Worm (Caenorhabditis elegans): Measurements from ENCODE around the gene ceh-58.

The ceh-58 gene

DNA sequence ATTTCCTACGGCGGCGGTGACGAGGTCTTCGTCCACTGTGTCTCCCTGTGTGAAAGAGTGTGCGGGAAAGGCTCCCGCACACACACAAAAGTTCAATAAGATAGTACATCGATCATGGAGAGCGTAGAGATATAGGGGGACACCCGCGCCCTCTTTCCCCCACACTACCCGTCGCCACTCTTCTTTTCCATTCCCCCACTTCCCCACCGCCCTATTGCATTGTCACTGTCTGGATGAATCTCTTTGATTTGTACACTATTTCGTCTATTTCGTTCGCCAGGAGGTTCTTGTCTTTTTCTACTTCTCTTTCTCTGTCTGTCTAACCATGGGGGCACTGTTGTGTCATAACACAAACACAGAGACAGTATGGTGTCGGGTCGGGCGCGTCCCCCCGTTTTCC lies 12.8 kb upstream of the ceh-58 start (continued):
- TF ChIP-seq hmg-1.2 (GFP tag; IDR thresholded peaks at IDR 0.05) = peak; percentile 65; the same call in 1 of the 2 replicates
- no peak for TF ChIP-seq bed-1 (GFP tag; IDR thresholded peaks at IDR 0.05)
- peak; percentile 8 for TF ChIP-seq gei-17 (GFP tag; optimal IDR thresholded peaks at IDR 0.05)
- no peak for TF ChIP-seq F55B11.4 (tag; optimal IDR thresholded peaks at IDR 0.05; ENCODE audit: borderline replicate concordance, insufficient read depth)
- no peak for TF ChIP-seq nhr-90 (tag; optimal IDR thresholded peaks at IDR 0.05)
- TF ChIP-seq Y67H2A.10 (GFP tag; conservative IDR thresholded peaks at IDR 0.05) = no peak
- TF ChIP-seq F23B12.7 (tag; optimal IDR thresholded peaks at IDR 0.05; ENCODE audit: insufficient read depth) = no peak
- no peak for TF ChIP-seq ceh-58 (GFP tag; IDR thresholded peaks at IDR 0.05)
- no peak for TF ChIP-seq sea-2 (GFP tag; IDR thresholded peaks at IDR 0.05)
- TF ChIP-seq D2030.7 (GFP tag; IDR thresholded peaks at IDR 0.05) = no peak
- no peak for TF ChIP-seq attf-6 (GFP tag; IDR thresholded peaks at IDR 0.05)
- no peak for TF ChIP-seq ztf-28 (GFP tag; IDR thresholded peaks at IDR 0.05)
- TF ChIP-seq snpc-1.1 (tag; optimal IDR thresholded peaks at IDR 0.05; ENCODE audit: insufficient read depth) = no peak
- no peak for TF ChIP-seq lsl-1 (GFP tag; optimal IDR thresholded peaks at IDR 0.05)
- no peak for TF ChIP-seq egl-44 (GFP tag; IDR thresholded peaks at IDR 0.05)
- no peak for TF ChIP-seq F37B4.10 (GFP tag; IDR thresholded peaks at IDR 0.05)
- TF ChIP-seq F10E7.11 (tag; optimal IDR thresholded peaks at IDR 0.05) = no peak
- TF ChIP-seq akir-1 (GFP tag; optimal IDR thresholded peaks at IDR 0.05) = no peak
- no peak for TF ChIP-seq him-1 (tag; optimal IDR thresholded peaks at IDR 0.05)
- no peak for TF ChIP-seq ama-1 (optimal IDR thresholded peaks at IDR 0.05)
- no peak for TF ChIP-seq ama-1 (GFP tag; optimal IDR thresholded peaks at IDR 0.05)
- TF ChIP-seq ceh-79 (tag; optimal IDR thresholded peaks at IDR 0.05) = no peak
- TF ChIP-seq nfyb-1 (GFP tag; IDR thresholded peaks at IDR 0.05) = no peak
- peak; percentile 26 for TF ChIP-seq attf-5 (GFP tag; optimal IDR thresholded peaks at IDR 0.05)
- TF ChIP-seq K12H6.12 (tag; optimal IDR thresholded peaks at IDR 0.05) = no peak
- no peak for TF ChIP-seq ccch-3 (GFP tag; optimal IDR thresholded peaks at IDR 0.05)
- TF ChIP-seq tlf-1 (GFP tag; optimal IDR thresholded peaks at IDR 0.05) = no peak
- TF ChIP-seq sptf-2 (GFP tag; optimal IDR thresholded peaks at IDR 0.05) = no peak
- no peak for TF ChIP-seq ztf-22 (GFP tag; optimal IDR thresholded peaks at IDR 0.05)
- TF ChIP-seq ceh-40 (GFP tag; IDR thresholded peaks at IDR 0.05) = no peak
- TF ChIP-seq Y95B8A.8 (GFP tag; IDR thresholded peaks at IDR 0.05) = no peak
- TF ChIP-seq let-607 (tag; optimal IDR thresholded peaks at IDR 0.05) = no peak
- no peak; the same call in 1 of the 2 replicates for TF ChIP-seq B0336.3 (GFP tag; IDR thresholded peaks at IDR 0.05)
- no peak for TF ChIP-seq ceh-91 (GFP tag; IDR thresholded peaks at IDR 0.05)
- no peak for TF ChIP-seq madf-3 (GFP tag; IDR thresholded peaks at IDR 0.05)
- no peak for TF ChIP-seq madf-10 (tag; optimal IDR thresholded peaks at IDR 0.05)
- no peak for TF ChIP-seq cebp-2 (GFP tag; IDR thresholded peaks at IDR 0.05)
- TF ChIP-seq sdz-38 (tag; optimal IDR thresholded peaks at IDR 0.05) = no peak
- TF ChIP-seq pha-4 (tag; optimal IDR thresholded peaks at IDR 0.05) = no peak
- TF ChIP-seq madf-8 (GFP tag; conservative IDR thresholded peaks at IDR 0.05) = no peak
- no peak for TF ChIP-seq atf-7 (tag; optimal IDR thresholded peaks at IDR 0.05)
- no peak for TF ChIP-seq F49E8.2 (tag; optimal IDR thresholded peaks at IDR 0.05; ENCODE audit: insufficient read depth)
- TF ChIP-seq rcor-1 (GFP tag; IDR thresholded peaks at IDR 0.05) = no peak
- 0 out of 2 replicates have a peak, but pooled peaks have one; percentile 45 for TF ChIP-seq let-526 (GFP tag; IDR thresholded peaks at IDR 0.05)
- TF ChIP-seq snpc-4 (GFP tag; optimal IDR thresholded peaks at IDR 0.05) = no peak
- peak in 2 of 4 experiments; percentile 41 to 82 for TF ChIP-seq snpc-4 (tag; optimal IDR thresholded peaks at IDR 0.05)
- no peak for TF ChIP-seq zim-3 (tag; optimal IDR thresholded peaks at IDR 0.05)
- TF ChIP-seq hlh-26 (GFP tag; conservative IDR thresholded peaks at IDR 0.05) = no peak
- TF ChIP-seq ztf-25 (GFP tag; IDR thresholded peaks at IDR 0.05) = no peak
- no peak for TF ChIP-seq hmg-20 (GFP tag; IDR thresholded peaks at IDR 0.05)

Data from whole organism, young adult.